Fruit fly (Drosophila melanogaster): ENCODE measurements around the gene CG9664.
A peak's percentile ranks its signal among the peaks of the same experiment; 100 is the strongest.

Gene CG9664

DNA sequence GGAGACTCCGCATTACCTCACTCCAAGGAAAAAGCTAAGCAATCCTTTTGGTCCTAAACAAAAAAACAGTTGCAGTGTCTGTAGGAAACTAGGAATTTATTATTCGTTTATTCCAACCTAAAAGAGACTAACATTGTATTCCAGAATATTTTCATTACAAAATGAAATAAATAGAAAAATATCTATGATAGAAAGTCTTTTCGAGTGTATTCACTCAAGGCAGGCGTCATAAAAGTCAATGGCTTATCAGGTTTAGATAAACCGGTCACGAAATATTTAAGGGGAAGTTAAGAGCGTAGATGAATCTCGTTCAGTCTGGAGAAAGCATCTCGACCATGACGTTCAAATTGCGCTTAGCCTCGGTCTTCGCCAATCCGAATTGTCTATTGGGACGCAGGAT lies 36.1 kb upstream of the CG9664 start, which contains the start of gene CG3285:
Gene CG3285 (plus strand): TSS at position 301 of the 400 bp plus-strand sequence.
- TF ChIP-seq esn (GFP tag; optimal IDR thresholded peaks at IDR 0.05) (no peak), eg (GFP tag; IDR thresholded peaks at IDR 0.05) (0 out of 3 replicates have a peak, but pooled peaks have one; percentile 30)

DNA sequence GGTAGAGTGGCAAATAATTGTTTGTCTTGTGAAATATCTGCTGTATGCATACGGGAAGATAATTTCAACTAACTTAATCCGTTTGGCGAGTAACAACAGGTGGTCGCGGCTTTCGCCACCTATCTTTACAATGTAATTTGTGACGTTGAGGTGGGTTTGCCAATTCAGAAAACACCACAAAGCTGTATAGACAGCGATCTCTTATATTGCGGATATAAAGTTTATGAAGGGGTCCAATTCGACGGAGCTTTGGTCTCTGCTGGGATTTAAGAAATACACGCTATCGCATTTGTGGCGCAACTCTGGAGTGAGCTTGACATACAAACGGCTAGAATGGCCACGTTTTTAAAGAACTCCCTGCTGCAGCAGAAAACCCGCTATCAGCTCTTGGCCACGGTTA lies 33.1 kb upstream of the CG9664 start, which contains the start of gene CG33282:
Gene CG33282 (plus strand): TSS at position 301 of the 400 bp plus-strand sequence.
- TF ChIP-seq Ets21C (GFP tag; optimal IDR thresholded peaks at IDR 0.05) (no peak), svp (GFP tag) (peak; percentile 9)

DNA sequence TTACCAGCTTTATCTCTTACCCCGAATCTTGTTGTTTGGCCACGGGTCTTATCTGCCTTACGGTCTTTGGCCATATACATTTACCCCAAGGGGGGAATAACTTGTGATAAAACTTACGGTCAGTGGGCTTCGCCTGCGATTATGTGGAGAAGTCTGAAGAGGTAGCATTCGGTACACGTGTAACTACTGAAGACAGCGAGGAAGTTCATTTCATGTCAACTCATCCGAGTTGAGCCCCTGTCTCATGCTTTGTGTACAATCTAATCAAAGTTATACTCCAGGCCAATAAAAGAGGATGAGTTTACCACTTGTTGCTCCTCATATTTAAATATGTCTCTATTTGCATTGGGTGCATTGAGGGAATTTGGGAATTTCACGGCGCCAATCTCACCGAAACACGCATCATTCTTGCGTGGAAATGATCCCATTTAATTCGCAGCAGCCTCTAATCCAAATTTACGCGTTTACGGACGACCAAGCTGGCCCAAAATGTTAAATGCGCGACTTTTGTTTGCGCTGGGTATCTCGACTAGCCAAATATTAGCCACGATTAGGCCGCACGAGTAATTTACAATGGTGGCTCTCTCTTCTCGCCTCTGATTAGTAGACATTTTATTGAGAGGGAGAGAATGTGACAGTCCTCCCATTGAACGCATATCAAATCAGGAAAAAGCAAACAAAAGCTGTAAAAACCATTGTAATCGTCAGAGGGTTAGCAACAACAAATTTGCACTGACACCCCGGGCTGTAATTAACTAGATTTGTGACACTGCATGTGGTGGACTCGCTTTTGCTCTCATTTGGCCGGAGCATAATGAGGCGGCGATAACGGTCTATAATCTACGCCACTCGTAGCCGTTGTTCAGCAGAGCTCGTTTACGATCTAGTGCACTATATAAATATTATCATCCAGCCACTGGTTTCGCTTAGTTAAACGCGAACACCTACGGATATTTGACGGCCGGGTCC lies 29.1 kb upstream of the CG9664 start, which contains the start of gene CG33281:
Gene CG33281 (plus strand): TSS at position 919 of the 969 bp plus-strand sequence.
- TF ChIP-seq fkh (GFP tag; optimal IDR thresholded peaks at IDR 0.05) (peak; percentile 53), achi (GFP tag; optimal IDR thresholded peaks at IDR 0.05) (no peak), CG6163 (GFP tag; IDR thresholded peaks at IDR 0.05) (no peak)

DNA sequence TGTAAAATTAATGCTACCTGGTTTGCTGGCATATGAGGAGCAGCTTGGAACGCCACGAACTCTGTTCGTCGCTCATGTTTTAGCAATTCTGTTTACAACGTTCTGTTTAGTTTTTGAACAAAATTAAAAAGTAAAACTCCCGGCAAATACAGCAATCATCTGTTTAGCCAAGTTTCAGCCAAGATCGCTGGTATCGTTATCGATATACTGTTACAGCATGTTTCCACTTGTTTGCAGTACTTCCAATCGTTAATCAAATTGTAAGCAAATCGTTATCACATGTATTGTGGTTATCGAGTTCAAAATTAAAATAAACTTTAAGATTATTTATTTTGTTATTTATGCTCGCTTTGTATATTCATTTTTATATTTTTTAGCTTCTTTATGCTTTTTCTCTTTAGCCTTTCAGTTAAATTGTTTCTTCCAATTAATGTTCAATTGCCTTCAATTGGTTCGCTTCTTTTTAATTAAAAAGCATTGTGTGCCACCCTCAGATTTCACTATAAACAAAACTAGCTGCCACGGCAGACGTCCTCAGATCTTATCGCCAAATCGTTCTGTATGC lies 25.3 kb upstream of the CG9664 start, which contains the start of the genes Fign and CG8837:
Gene Fign (minus strand): TSS at position 142 of the 565 bp plus-strand sequence.
Gene CG8837 (plus strand): TSS at position 515 of the 565 bp plus-strand sequence.
- TF ChIP-seq CG4318 (GFP tag; optimal IDR thresholded peaks at IDR 0.05), result no peak
- TF ChIP-seq pdm3 (GFP tag; optimal IDR thresholded peaks at IDR 0.05), result no peak
- TF ChIP-seq CG6792 (GFP tag; optimal IDR thresholded peaks at IDR 0.05), result no peak
- TF ChIP-seq Blimp-1 (GFP tag; optimal IDR thresholded peaks at IDR 0.05), result peak; percentile 87
- no peak for TF ChIP-seq Ets96B (tag; optimal IDR thresholded peaks at IDR 0.05)
- TF ChIP-seq CG31627 (GFP tag; optimal IDR thresholded peaks at IDR 0.05), result no peak

DNA sequence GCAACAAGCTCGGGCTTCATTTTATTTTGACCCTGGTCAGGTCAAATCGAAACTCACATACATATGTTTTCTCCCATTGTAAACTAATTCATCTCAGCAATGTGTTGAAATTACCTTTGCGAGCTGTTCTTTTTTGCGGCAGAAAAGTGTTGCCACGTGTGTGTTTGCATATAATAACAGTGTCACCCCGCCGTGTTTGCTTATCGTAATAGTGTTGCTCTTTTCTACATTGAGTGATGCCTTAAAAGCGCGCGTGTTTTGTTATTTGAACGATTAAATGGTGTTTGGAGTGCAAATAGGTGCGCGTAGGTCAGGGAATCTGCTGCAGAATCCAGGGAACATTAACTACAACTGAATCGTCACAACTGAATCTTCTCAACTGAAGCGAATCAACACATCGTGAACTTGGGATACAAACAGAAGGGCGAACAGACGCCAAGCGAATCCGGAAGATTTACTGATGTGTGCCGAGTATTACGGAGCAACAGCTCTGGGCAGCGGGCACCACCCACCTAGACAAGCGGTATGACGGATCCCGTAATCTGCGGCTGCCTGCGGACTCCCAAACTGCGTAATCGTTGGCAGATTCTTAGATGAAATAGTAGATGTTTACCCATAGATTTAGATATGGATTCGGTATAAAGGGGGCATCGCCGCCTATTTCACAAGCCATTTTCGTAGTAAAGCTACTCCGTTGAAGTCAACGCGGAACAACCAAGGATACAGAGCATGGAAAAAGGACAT lies 14.2 kb upstream of the CG9664 start, which contains the start of gene CG15406:
Gene CG15406 (plus strand): TSS at position 694 of the 744 bp plus-strand sequence.
- TF ChIP-seq CG15336 (GFP tag; IDR thresholded peaks at IDR 0.05) (no peak), dsx (GFP tag; optimal IDR thresholded peaks at IDR 0.05; ENCODE audit: poor library complexity, severe bottlenecking) (no peak), CG9139 (GFP tag; optimal IDR thresholded peaks at IDR 0.05) (no peak), spab (GFP tag; optimal IDR thresholded peaks at IDR 0.05) (no peak), svp (GFP tag) (no peak), CG32006 (GFP tag; optimal IDR thresholded peaks at IDR 0.05) (no peak), net (GFP tag; optimal IDR thresholded peaks at IDR 0.05) (no peak), salr (GFP tag; optimal IDR thresholded peaks at IDR 0.05) (no peak), dac (GFP tag; optimal IDR thresholded peaks at IDR 0.05) (no peak), CG8119 (GFP tag; IDR thresholded peaks at IDR 0.05) (no peak), Ets96B (tag; optimal IDR thresholded peaks at IDR 0.05) (no peak), CG1621 (tag; optimal IDR thresholded peaks at IDR 0.05) (no peak), achi (GFP tag; optimal IDR thresholded peaks at IDR 0.05) (no peak), cyc (GFP tag; optimal IDR thresholded peaks at IDR 0.05) (no peak), CG6808 (GFP tag; optimal IDR thresholded peaks at IDR 0.05) (no peak), lz (GFP tag; optimal IDR thresholded peaks at IDR 0.05) (no peak), Met (GFP tag; optimal IDR thresholded peaks at IDR 0.05) (no peak), Hr38 (GFP tag; optimal IDR thresholded peaks at IDR 0.05) (no peak), Sox14 (GFP tag; optimal IDR thresholded peaks at IDR 0.05) (no peak)

Measured in whole organism, prepupa.